Worm (Caenorhabditis elegans): Measurements from ENCODE around the gene C02F5.10.

- no peak for TF ChIP-seq nhr-28 (tag; optimal IDR thresholded peaks at IDR 0.05)
- TF ChIP-seq nhr-25 (tag; optimal IDR thresholded peaks at IDR 0.05), result no peak
- no peak for TF ChIP-seq unc-62 (GFP tag; optimal IDR thresholded peaks at IDR 0.05)
- TF ChIP-seq ama-1 (optimal IDR thresholded peaks at IDR 0.05), result no peak
- no peak for TF ChIP-seq ceh-9 (tag; optimal IDR thresholded peaks at IDR 0.05)
- no peak for TF ChIP-seq jun-1 (tag; optimal IDR thresholded peaks at IDR 0.05)
- no peak for TF ChIP-seq nfya-1 (tag; optimal IDR thresholded peaks at IDR 0.05; ENCODE audit: insufficient read depth)
- no peak for TF ChIP-seq unc-39 (tag; optimal IDR thresholded peaks at IDR 0.05)
- TF ChIP-seq nhr-12 (tag; optimal IDR thresholded peaks at IDR 0.05), result no peak
Measured at ce11 chrIII:8249381-8249780, at the start of gene C02F5.10, which contains the start of gene C02F5.2.

Data from whole organism, L3 larva.